Fruit fly (Drosophila melanogaster) whole organism, larva: Measurements from ENCODE around the gene TpnC25D.

ENCODE experiments used
- noc ChIP-seq: fragments of 200-800 bp; sonication (Bioruptor generic); optimal IDR thresholded peaks from 3 replicates; lab custom pipeline; 2019; ENCODE audit warnings: missing biosample characterization, mild to moderate bottlenecking, missing genetic modification characterization, moderate library complexity

Gene TpnC25D

DNA sequence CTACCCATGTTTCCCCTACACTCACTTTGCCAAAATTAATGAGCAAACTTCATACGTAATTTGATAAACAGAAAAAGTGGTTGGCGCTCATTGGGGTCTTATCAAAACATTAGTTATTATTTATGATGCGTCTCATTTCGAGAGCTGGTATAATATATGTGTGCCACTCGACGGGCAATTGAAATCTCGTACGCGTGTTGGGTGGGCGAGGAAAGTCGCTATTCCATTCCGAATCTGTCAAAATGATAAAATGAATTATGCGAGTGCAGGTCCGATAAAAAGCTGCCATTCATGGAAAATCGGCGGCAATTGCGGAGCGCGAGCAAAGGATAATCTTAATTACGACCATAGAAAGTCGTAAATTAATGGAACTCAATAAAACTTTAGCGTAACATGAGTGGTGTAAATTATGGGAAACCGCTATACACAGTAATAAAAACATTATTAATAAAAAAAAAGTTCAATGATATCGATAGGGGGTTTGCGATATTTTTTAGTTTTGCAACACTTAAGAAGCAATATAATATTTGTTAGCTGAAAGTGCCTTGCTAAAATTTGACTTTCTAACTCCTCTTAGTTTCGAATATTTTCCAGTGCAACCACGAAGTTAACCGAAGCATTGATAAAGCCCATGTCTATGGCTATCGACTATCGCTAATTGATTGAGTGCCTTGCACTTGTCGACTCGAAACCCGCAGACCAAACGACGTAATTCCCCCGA is 25.9 kb downstream of the TpnC25D start:
- peak; percentile 92 for TF ChIP-seq noc (tag; lab: Kevin White, UChicago)

DNA sequence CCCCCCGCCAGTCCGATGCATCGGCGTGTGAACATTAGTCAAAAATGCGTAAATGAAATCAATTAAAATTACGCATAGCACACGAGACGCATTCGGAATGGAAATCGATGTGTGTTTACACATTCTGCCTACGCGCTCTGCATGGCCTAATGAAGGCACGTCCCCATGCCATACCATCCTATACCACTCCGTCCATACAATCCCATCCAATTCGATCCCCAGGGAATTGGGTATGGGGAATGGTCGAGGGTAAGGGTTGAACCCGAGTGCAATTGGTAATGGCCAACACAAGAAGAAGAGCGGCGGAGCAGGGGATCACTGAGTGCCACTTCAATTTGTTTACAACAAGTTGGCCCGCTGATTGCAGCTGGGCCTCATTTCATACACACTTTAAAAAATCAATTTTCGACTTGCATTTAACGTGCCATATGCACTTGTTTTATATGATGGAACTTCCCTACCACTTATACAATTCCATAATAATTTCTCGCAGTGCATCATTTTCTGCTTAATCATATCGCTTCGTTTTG is 28.9 kb downstream of the TpnC25D start:
- no peak for TF ChIP-seq noc (tag; lab: Kevin White, UChicago)

- TF ChIP-seq noc (tag; lab: Kevin White, UChicago), result no peak
These were observed 30.9 kb downstream of the TpnC25D start for dm6 chr2L:5247384-5247783.

DNA sequence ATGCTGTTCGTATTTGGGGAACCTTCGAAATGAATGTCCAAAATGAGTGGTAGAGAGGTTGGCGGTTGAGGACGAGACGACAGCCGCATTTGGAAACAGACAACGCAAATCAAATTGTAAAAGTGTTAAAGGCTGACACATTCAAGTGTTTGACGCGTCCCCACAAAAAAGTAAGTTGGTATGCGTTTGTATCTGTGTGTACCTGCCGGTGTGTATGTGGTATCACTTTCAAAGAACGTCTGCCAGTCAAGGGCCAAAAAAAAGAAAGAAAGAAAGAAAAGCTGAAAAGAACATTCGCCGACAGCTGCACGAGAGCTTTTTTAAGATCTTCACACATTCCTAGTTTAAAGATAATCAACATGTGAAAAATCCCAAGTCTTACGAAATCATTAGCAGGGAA is 31.3 kb downstream of the TpnC25D start:
- no peak for TF ChIP-seq noc (tag; lab: Kevin White, UChicago)

- no peak for TF ChIP-seq noc (tag; lab: Kevin White, UChicago)
These were observed 32.1 kb downstream of the TpnC25D start for dm6 chr2L:5248582-5248981.

DNA sequence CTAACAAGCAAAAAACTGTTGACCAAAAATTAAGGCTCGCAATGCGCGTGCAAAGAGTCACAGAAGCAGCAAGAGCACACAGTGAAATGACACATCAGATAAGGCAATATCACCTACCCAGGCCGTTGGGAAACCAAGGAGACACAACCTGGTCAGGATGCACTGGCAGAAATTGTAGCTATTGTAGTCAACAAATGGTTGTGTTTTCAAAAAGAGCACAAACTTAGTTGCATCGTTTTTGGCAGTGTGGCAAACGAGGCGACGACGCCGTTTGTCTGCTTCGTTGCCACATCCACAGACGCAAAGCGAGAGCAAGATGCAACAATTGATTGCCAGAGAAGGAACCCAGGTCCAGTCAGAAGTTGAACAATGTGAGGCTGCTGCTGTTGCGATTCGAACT is 33.3 kb downstream of the TpnC25D start:
- TF ChIP-seq noc (tag; lab: Kevin White, UChicago), result no peak

DNA sequence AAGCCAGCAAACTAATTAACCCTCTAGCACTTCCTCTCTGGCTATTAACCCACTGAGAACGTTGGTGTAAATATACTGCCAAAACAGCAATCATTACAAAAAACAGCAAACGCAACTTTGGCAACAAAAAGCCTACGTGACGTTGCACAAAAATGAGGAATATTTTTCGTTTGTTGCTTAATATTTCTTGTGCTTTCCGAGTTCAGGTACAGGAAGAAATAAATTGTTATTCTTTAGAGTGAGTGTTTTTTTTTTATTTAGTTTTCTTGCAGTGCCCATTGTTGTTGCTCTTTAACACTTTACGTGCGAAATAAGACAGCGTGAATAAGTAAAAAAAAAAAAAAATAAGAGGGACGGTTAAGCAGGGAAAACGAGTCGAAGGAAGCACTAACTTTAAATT is 34.6 kb downstream of the TpnC25D start:
- TF ChIP-seq noc (tag; lab: Kevin White, UChicago), result no peak

DNA sequence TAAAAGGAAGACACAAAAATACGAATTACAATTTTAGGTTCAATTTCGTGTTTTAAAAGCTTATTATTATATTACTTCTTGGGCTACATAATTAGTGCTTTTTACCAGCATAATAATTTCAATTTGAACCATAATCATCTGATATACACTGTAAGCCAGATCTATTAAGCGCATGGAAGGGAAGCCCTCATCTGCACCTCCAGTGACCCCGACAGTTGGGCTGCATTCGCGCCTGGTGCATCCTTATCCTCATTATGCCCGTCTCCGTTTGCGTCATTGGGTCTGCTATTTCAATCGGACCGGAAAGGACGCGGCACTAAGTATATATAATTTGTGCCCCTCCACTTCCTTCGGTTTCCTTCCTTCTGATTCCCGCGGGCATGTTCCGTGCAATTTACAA is 35.2 kb downstream of the TpnC25D start:
- TF ChIP-seq noc (tag; lab: Kevin White, UChicago), result no peak

DNA sequence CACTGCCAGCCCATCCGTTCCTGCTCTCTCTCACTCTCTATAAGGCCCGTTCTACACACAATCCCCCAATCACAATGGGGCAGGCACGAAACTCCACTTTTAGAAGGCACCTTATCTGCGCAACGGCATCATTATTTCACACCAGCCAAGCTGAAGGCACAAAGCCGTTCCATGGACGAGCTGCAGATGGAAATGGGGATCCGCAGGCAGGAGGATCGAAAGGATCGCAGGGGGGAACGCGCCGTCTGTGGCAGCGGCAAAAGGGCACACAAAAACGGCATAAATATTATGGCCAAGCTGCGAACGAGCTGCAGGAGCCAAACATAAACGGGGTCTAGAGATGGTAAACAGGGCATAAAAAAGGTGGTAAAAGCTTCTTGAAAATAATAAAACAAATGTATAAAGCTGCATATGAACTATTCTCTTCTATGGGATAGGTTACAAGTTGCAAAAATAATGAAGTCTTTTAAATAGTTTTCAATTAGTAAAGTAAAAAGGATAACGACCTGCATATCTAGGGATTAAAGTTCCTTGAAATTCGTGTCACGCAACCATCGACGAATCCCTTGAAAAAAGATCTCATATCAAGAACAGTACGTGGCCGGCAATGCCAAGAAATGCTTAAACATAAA is 36.0 kb downstream of the TpnC25D start:
- no peak for TF ChIP-seq noc (tag; lab: Kevin White, UChicago)

- no peak for TF ChIP-seq noc (tag; lab: Kevin White, UChicago)
These were observed 37.7 kb downstream of the TpnC25D start for dm6 chr2L:5254105-5254711.

dm6 chr2L:5256036-5256846 is 39.7 kb downstream of the TpnC25D start:
- no peak for TF ChIP-seq noc (tag; lab: Kevin White, UChicago)

DNA sequence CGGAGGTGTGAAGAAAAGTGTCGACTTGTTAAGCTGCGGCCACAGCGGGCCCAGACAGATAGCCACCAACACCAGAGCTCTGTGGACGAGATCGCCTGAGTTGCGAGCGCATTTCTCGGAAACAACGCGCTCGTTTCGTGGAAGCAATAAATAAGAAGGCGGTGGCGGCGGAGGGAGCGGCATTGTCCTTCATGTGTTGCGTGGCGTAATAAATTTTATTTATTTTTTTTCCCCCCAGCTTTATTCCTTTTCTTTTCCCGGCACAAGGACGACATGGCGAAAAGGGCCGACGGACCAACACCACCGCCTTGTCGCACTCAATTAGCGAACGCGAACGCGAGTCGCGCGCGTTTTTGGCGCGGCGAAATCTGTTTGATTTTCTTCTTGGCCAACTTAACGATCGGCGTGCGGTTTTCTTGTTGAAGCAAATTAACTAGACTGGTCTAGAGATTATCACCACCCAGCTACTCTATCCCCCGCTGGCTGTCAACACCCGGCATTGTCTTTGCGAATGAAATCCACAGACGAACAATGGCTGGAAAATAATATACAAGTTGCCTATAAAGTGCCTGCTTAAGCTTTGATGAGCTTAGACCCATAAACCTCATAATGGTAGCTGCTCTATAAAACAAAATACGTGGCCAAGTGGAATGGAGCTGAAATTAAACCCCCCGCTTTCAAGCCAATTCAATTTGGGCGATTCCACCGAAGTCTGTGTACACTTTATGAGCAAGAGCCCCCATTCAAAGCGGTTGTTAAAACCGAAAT is 42.8 kb downstream of the TpnC25D start:
- no peak for TF ChIP-seq noc (tag; lab: Kevin White, UChicago)

DNA sequence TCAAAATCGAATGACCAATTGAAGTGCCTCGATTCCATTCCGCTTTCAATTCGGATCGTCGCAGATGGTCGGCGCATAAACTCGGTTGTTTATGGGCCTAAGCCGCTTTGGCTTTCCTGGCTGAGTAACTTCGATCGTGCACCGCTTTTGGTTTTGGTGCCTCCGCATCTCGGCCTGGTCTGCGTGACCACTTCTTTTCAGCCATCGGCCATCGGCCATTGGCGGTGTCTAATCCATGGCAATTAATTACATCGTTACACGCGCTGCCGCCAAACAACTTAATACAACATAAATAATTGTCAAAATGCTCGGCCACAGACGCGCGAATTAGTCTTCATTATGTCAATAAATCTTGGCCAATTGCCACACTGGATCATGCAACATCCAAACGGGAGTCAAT is 43.8 kb downstream of the TpnC25D start:
- TF ChIP-seq noc (tag; lab: Kevin White, UChicago), result no peak

DNA sequence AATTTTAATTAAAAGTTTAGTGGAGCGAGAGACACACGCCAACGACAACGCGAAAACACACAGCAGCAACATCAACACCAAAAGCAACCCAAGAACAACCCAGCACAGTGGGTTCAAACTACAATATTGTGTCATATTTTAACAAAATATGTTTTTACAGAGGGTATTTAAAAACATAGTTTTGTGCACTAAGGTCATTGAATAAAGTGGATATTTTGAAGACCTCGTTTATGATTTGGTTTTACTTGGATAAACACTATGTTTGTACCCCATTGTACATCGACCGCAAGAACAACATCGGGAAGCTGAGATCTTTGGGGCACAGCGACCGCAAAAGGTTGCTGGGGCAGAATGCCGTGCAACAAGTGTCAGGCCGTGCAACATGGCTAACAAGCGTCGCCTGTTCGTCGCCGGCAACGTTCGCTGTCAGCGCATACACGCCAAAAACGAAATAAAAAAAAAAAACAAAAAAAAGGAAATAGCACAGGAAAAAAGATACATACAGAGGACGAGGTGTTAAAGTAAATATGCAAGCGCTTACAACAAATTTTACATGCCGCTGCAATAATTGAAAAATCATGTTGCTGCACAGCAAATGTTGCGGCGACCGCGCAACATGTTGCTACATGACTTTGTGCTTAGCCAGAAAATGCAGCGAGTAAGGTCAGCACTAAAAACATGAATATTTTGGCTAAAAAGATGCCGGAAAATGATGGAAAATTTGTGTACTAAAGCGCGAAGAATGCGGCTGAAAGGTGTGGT is 44.9 kb downstream of the TpnC25D start:
- TF ChIP-seq noc (tag; lab: Kevin White, UChicago), result no peak
